Worm (Caenorhabditis elegans) whole organism, L3 larva: ENCODE results near the gene bgnt-1.2.

ENCODE experiments used
- ama-1 ChIP-seq: fragments of 150-350 bp; optimal IDR thresholded peaks from 2 replicates; lab custom pipeline; 2018
- ceh-16 ChIP-seq: sonication (generic microtip); optimal IDR thresholded peaks from 2 replicates; lab custom pipeline; 2017; ENCODE audit warnings: missing biosample characterization, missing genetic modification characterization
- ceh-28 ChIP-seq: fragments of 150-350 bp; optimal IDR thresholded peaks from 2 replicates; lab custom pipeline; 2014; ENCODE audit warnings: missing biosample characterization, missing genetic modification reagents, missing genetic modification characterization
- ceh-82 ChIP-seq: fragments of 150-350 bp; optimal IDR thresholded peaks from 2 replicates; lab custom pipeline; 2014; ENCODE audit warnings: missing biosample characterization, missing genetic modification characterization
- elt-2 ChIP-seq: sonication (generic microtip); optimal IDR thresholded peaks from 2 replicates; lab custom pipeline; 2016; ENCODE audit warnings: missing genetic modification reagents, mild to moderate bottlenecking, missing genetic modification characterization, missing compliant biosample characterization
- nhr-237 ChIP-seq: fragments of 150-350 bp; optimal IDR thresholded peaks from 2 replicates; lab custom pipeline; 2014; ENCODE audit warnings: missing biosample characterization, missing genetic modification characterization
- nhr-77 ChIP-seq: fragments of 150-350 bp; optimal IDR thresholded peaks from 2 replicates; lab custom pipeline; 2014; ENCODE audit warnings: missing biosample characterization, missing genetic modification characterization
- sea-2 ChIP-seq: fragments of 150-350 bp; sonication (generic microtip); optimal IDR thresholded peaks from 4 replicates; lab custom pipeline; 2014; ENCODE audit warnings: missing biosample characterization, missing genetic modification reagents, missing genetic modification characterization
- snpc-4 ChIP-seq: fragments of 150-350 bp; optimal IDR thresholded peaks from 2 replicates; lab custom pipeline; 2014; ENCODE audit warnings: missing biosample characterization, missing genetic modification characterization
- ztf-4 ChIP-seq: fragments of 150-350 bp; optimal IDR thresholded peaks from 2 replicates; lab custom pipeline; 2014; ENCODE audit warnings: missing biosample characterization, missing genetic modification characterization

DNA sequence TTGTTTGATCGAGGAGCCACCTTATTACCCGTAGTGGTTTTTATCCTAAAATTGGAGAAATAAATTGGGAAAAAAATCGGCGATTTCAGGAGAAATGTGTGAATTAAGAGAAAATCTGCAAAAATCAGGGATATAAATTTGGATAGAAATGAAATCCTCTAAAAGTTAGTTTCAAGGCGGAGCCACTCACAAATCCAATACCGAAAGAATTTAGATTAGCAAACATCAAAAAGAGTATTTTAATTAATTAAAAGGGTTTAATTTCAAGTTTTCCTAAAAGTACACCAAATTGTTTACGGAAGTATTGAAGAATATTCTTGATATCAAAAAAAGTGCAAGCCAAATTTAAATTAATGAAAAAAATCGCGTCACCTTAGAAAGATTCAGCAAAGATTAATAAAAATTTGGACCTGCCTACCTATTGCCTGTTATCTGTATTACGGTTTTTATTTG lies 3.5 kb upstream of the bgnt-1.2 start, which contains the start of gene F22F7.8:
- TF ChIP-seq sea-2 (GFP tag; lab: Kevin White, UChicago) (no peak), snpc-4 (tag; lab: Kevin White, UChicago) (no peak), nhr-77 (no peak), nhr-237 (tag; lab: Kevin White, UChicago) (no peak), ceh-82 (tag; lab: Kevin White, UChicago) (no peak), ama-1 (lab: Kevin White, UChicago) (no peak), ceh-28 (tag; lab: Kevin White, UChicago) (no peak), elt-2 (tag; lab: Kevin White, UChicago) (no peak), ceh-16 (tag; lab: Kevin White, UChicago) (no peak), ztf-4 (no peak)
